Worm (Caenorhabditis elegans) whole organism, mixed stage, embryonic: ENCODE data around the gene lgc-31.

ENCODE experiments used
- ceh-43 ChIP-seq: fragments of 200-800 bp; sonication (Bioruptor generic); optimal IDR thresholded peaks from 2 replicates; lab custom pipeline; 2018; ENCODE audit warnings: mild to moderate bottlenecking, missing genetic modification characterization, moderate library complexity, missing compliant biosample characterization
- ces-1 ChIP-seq: fragments of 150-350 bp; optimal IDR thresholded peaks from 2 replicates; lab custom pipeline; 2014; ENCODE audit warnings: missing biosample characterization, missing genetic modification reagents, missing genetic modification characterization
- nhr-237 ChIP-seq: fragments of 150-350 bp; optimal IDR thresholded peaks from 2 replicates; lab custom pipeline; 2014; ENCODE audit warnings: missing biosample characterization, missing genetic modification characterization
- unc-62 ChIP-seq: fragments of 150-350 bp; optimal IDR thresholded peaks from 2 replicates; lab custom pipeline; 2014; ENCODE audit warnings: missing biosample characterization, missing genetic modification reagents, missing genetic modification characterization

- TF ChIP-seq ces-1 (GFP tag; lab: Kevin White, UChicago): no peak
- no peak for TF ChIP-seq ceh-43 (GFP tag; lab: Kevin White, UChicago)
- TF ChIP-seq unc-62 (GFP tag; lab: Kevin White, UChicago): no peak
- TF ChIP-seq nhr-237 (tag; lab: Kevin White, UChicago): no peak
Observed at ce11 chrV:15487764-15488163, 34.1 kb downstream of the lgc-31 start, which contains the start of gene srw-21.
